Fruit fly (Drosophila melanogaster) whole organism, embryonic: ENCODE measurements around the gene CG32801.
A peak's percentile ranks its signal among the peaks of the same experiment; 100 is the strongest.

Experiments used
- Bdp1 ChIP-seq: fragments of 200-800 bp; sonication (Bioruptor generic); optimal IDR thresholded peaks from 3 replicates; lab custom pipeline; 2016; ENCODE audit warnings: missing biosample characterization, missing genetic modification characterization
- CG10274 ChIP-seq: fragments of 200-800 bp; sonication (Bioruptor generic); optimal IDR thresholded peaks from 3 replicates; lab custom pipeline; 2017; ENCODE audit warnings: missing biosample characterization, mild to moderate bottlenecking, missing genetic modification characterization
- CG10321 ChIP-seq: fragments of 200-800 bp; sonication (Bioruptor generic); IDR thresholded peaks from 2 replicates; pipeline ENCODE4 v1.3.6; 2022; ENCODE audit warnings: missing biosample characterization, missing genetic modification characterization
- CG11247 ChIP-seq: fragments of 200-800 bp; sonication (Bioruptor generic); IDR thresholded peaks from 2 replicates; pipeline ENCODE4 v1.3.6; 2022; ENCODE audit warnings: missing biosample characterization, missing genetic modification characterization
- CG12236 ChIP-seq: fragments of 200-800 bp; sonication (Bioruptor generic); optimal IDR thresholded peaks from 2 replicates; lab custom pipeline; 2016; ENCODE audit warnings: missing biosample characterization, missing genetic modification characterization
- CG12391 ChIP-seq: fragments of 200-800 bp; sonication (Bioruptor generic); optimal IDR thresholded peaks from 3 replicates; lab custom pipeline; 2018; ENCODE audit warnings: missing biosample characterization, mild to moderate bottlenecking, missing genetic modification characterization, moderate library complexity
- CG14014 ChIP-seq: fragments of 200-800 bp; sonication (Bioruptor generic); IDR thresholded peaks from 2 replicates; pipeline ENCODE4 v1.3.6; 2022; ENCODE audit warnings: missing biosample characterization, missing genetic modification characterization
- CG14710 ChIP-seq: fragments of 200-800 bp; sonication (Bioruptor generic); optimal IDR thresholded peaks from 3 replicates; lab custom pipeline; 2019; ENCODE audit warnings: missing biosample characterization, mild to moderate bottlenecking, missing genetic modification characterization, moderate library complexity
- CG15696 ChIP-seq: fragments of 200-800 bp; sonication (Bioruptor generic); optimal IDR thresholded peaks from 2 replicates; lab custom pipeline; 2019; ENCODE audit warnings: missing biosample characterization, mild to moderate bottlenecking, missing genetic modification characterization, moderate library complexity
- CG1647 ChIP-seq: fragments of 200-800 bp; sonication (Bioruptor generic); optimal IDR thresholded peaks from 3 replicates; lab custom pipeline; 2016; ENCODE audit warnings: missing biosample characterization, missing genetic modification characterization
- CG17361 ChIP-seq: fragments of 200-800 bp; sonication (Bioruptor generic); IDR thresholded peaks from 3 replicates; pipeline ENCODE4 v1.3.6; 2022; ENCODE audit warnings: missing biosample characterization, missing genetic modification characterization
- CG17912 ChIP-seq: fragments of 200-800 bp; sonication (Bioruptor generic); optimal IDR thresholded peaks from 2 replicates; lab custom pipeline; 2018; ENCODE audit warnings: missing biosample characterization, mild to moderate bottlenecking, missing genetic modification characterization
- CG18476 ChIP-seq: fragments of 200-800 bp; sonication (Bioruptor generic); optimal IDR thresholded peaks from 2 replicates; lab custom pipeline; 2016; ENCODE audit warnings: missing biosample characterization, mild to moderate bottlenecking, missing genetic modification characterization
- CG31441 ChIP-seq: fragments of 200-800 bp; sonication (Bioruptor generic); IDR thresholded peaks from 2 replicates; pipeline ENCODE4 v1.3.6; 2022; ENCODE audit warnings: missing biosample characterization, missing genetic modification characterization
- CG32772 ChIP-seq: fragments of 200-800 bp; sonication (Bioruptor generic); IDR thresholded peaks from 2 replicates; pipeline ENCODE4 v1.3.6; 2022; ENCODE audit warnings: missing biosample characterization, missing genetic modification characterization
- CG42726 ChIP-seq: fragments of 200-800 bp; sonication (Bioruptor generic); IDR thresholded peaks from 2 replicates; pipeline ENCODE4 v1.3.6; 2022; ENCODE audit warnings: missing biosample characterization, missing genetic modification characterization; ENCODE audit not compliant: partially characterized antibody
- CG4617 ChIP-seq: fragments of 200-800 bp; sonication (Bioruptor generic); optimal IDR thresholded peaks from 3 replicates; lab custom pipeline; 2016; ENCODE audit warnings: missing biosample characterization, missing genetic modification characterization, borderline replicate concordance
- CG4730 ChIP-seq: fragments of 200-800 bp; sonication (Bioruptor generic); IDR thresholded peaks from 2 replicates; pipeline ENCODE4 v1.3.6; 2022; ENCODE audit warnings: missing biosample characterization, missing genetic modification characterization
- CG6689 ChIP-seq: fragments of 200-800 bp; sonication (Bioruptor generic); IDR thresholded peaks from 2 replicates; pipeline ENCODE4 v1.3.6; 2022; ENCODE audit warnings: missing biosample characterization, missing genetic modification characterization
- CG7556 ChIP-seq: fragments of 200-800 bp; sonication (Bioruptor generic); optimal IDR thresholded peaks from 2 replicates; lab custom pipeline; 2017; ENCODE audit warnings: missing biosample characterization, mild to moderate bottlenecking, missing genetic modification characterization
- CG8388 ChIP-seq: fragments of 200-800 bp; sonication (Bioruptor generic); optimal IDR thresholded peaks from 2 replicates; lab custom pipeline; 2019; ENCODE audit warnings: missing biosample characterization, mild to moderate bottlenecking, missing genetic modification characterization, moderate library complexity
- CrebB ChIP-seq: fragments of 200-800 bp; sonication (Bioruptor generic); optimal IDR thresholded peaks from 3 replicates; lab custom pipeline; 2018; ENCODE audit warnings: missing biosample characterization, mild to moderate bottlenecking, missing genetic modification characterization
- Dll ChIP-seq: fragments of 200-800 bp; sonication (Bioruptor generic); IDR thresholded peaks from 4 replicates; pipeline ENCODE4 v1.3.6; 2022; ENCODE audit warnings: missing biosample characterization, missing genetic modification characterization; ENCODE audit not compliant: partially characterized antibody
- Fer1 ChIP-seq: fragments of 200-800 bp; sonication (Bioruptor generic); optimal IDR thresholded peaks from 2 replicates; lab custom pipeline; 2017; ENCODE audit warnings: missing biosample characterization, mild to moderate bottlenecking, missing genetic modification characterization
- Gsc ChIP-seq: fragments of 200-800 bp; sonication (Bioruptor generic); IDR thresholded peaks from 2 replicates; pipeline ENCODE4 v1.3.6; 2022; ENCODE audit warnings: missing biosample characterization, missing genetic modification characterization
- HLH4C ChIP-seq: fragments of 200-800 bp; sonication (Bioruptor generic); IDR thresholded peaks from 3 replicates; pipeline ENCODE4 v1.3.6; 2022; ENCODE audit warnings: missing biosample characterization, missing genetic modification characterization; ENCODE audit not compliant: partially characterized antibody
- Hey ChIP-seq: fragments of 200-800 bp; sonication (Bioruptor generic); optimal IDR thresholded peaks from 3 replicates; lab custom pipeline; 2018; ENCODE audit warnings: missing biosample characterization, mild to moderate bottlenecking, missing genetic modification characterization
- Hr3 ChIP-seq: fragments of 200-800 bp; sonication (Bioruptor generic); optimal IDR thresholded peaks from 3 replicates; lab custom pipeline; 2016; ENCODE audit warnings: missing biosample characterization, missing genetic modification characterization
- MBD-R2 ChIP-seq: fragments of 200-800 bp; sonication (Bioruptor generic); IDR thresholded peaks from 2 replicates; pipeline ENCODE4 v1.3.6; 2022; ENCODE audit warnings: missing biosample characterization, missing genetic modification characterization
- MESR4 ChIP-seq: fragments of 200-800 bp; sonication (Bioruptor generic); optimal IDR thresholded peaks from 2 replicates; lab custom pipeline; 2018; ENCODE audit warnings: missing biosample characterization, mild to moderate bottlenecking, missing genetic modification characterization, moderate library complexity
- Scr ChIP-seq: fragments of 200-800 bp; sonication (Bioruptor generic); IDR thresholded peaks from 2 replicates; pipeline ENCODE4 v1.3.6; 2022; ENCODE audit warnings: missing biosample characterization, missing genetic modification characterization; ENCODE audit not compliant: partially characterized antibody
- Usf ChIP-seq: fragments of 200-800 bp; sonication (Bioruptor generic); optimal IDR thresholded peaks from 2 replicates; lab custom pipeline; 2017; ENCODE audit warnings: missing genotype, missing biosample characterization, missing genetic modification characterization
- ash1 ChIP-seq: fragments of 200-800 bp; sonication (Bioruptor generic); optimal IDR thresholded peaks from 2 replicates; lab custom pipeline; 2018; ENCODE audit warnings: missing biosample characterization, mild to moderate bottlenecking, missing genetic modification characterization
- btn ChIP-seq: fragments of 200-800 bp; sonication (Bioruptor generic); optimal IDR thresholded peaks from 2 replicates; lab custom pipeline; 2016; ENCODE audit warnings: missing biosample characterization, missing genetic modification characterization
- danr ChIP-seq: fragments of 200-800 bp; sonication (Bioruptor generic); IDR thresholded peaks from 2 replicates; pipeline ENCODE4 v1.3.6; 2022; ENCODE audit warnings: missing biosample characterization, missing genetic modification characterization
- esg ChIP-seq: fragments of 200-800 bp; sonication (Bioruptor generic); conservative IDR thresholded peaks from 2 replicates; pipeline ENCODE4 v1.3.6; 2022; ENCODE audit warnings: missing biosample characterization, missing genetic modification characterization
- fd102C ChIP-seq: fragments of 200-800 bp; sonication (Bioruptor generic); optimal IDR thresholded peaks from 2 replicates; lab custom pipeline; 2018; ENCODE audit warnings: missing biosample characterization, mild to moderate bottlenecking, missing genetic modification characterization, moderate library complexity
- mam ChIP-seq: fragments of 200-800 bp; sonication (Bioruptor generic); optimal IDR thresholded peaks from 3 replicates; lab custom pipeline; 2016; ENCODE audit warnings: missing biosample characterization, missing genetic modification characterization
- pho ChIP-seq: fragments of 200-800 bp; sonication (Bioruptor generic); optimal IDR thresholded peaks from 2 replicates; lab custom pipeline; 2016; ENCODE audit warnings: missing biosample characterization, missing genetic modification characterization
- prd ChIP-seq, 3 experiments: fragments of >200 bp in 2 of 3; fragments of 200-800 bp in 1 of 3; sonication (Bioruptor generic) in 1 of 3; optimal IDR thresholded peaks in 2 of 3; IDR thresholded peaks in 1 of 3; 2 replicates in 2 of 3; 3 replicates in 1 of 3; pipeline versions ENCODE4 v1.3.6 to Lab custom; 2017 to 2022; ENCODE audit warnings: missing biosample characterization in 1 of 3, missing genetic modification characterization in 1 of 3
- psq ChIP-seq: fragments of 200-800 bp; sonication (Bioruptor generic); optimal IDR thresholded peaks from 2 replicates; lab custom pipeline; 2017; ENCODE audit warnings: missing biosample characterization, missing genetic modification characterization
- pzg ChIP-seq: fragments of 200-800 bp; sonication (Bioruptor generic); optimal IDR thresholded peaks from 3 replicates; lab custom pipeline; 2018; ENCODE audit warnings: missing biosample characterization, mild to moderate bottlenecking, missing genetic modification characterization, moderate library complexity
- row ChIP-seq: fragments of 200-800 bp; sonication (Bioruptor generic); IDR thresholded peaks from 3 replicates; pipeline ENCODE4 v1.3.6; 2022; ENCODE audit warnings: missing biosample characterization, missing genetic modification characterization
- slou ChIP-seq: fragments of 200-800 bp; sonication (Bioruptor generic); optimal IDR thresholded peaks from 3 replicates; lab custom pipeline; 2016; ENCODE audit warnings: missing biosample characterization, missing genetic modification characterization
- so ChIP-seq: fragments of 200-800 bp; sonication (Bioruptor generic); IDR thresholded peaks from 3 replicates; pipeline ENCODE4 v1.3.6; 2022; ENCODE audit warnings: missing biosample characterization, missing genetic modification characterization
- sob ChIP-seq: fragments of 200-800 bp; sonication (Bioruptor generic); IDR thresholded peaks from 2 replicates; pipeline ENCODE4 v1.3.6; 2022; ENCODE audit warnings: missing biosample characterization, missing genetic modification characterization
- sqz ChIP-seq: fragments of 200-800 bp; sonication (Bioruptor generic); optimal IDR thresholded peaks from 3 replicates; lab custom pipeline; 2018; ENCODE audit warnings: missing biosample characterization, mild to moderate bottlenecking, missing genetic modification characterization
- toy ChIP-seq: fragments of 200-800 bp; sonication (Bioruptor generic); IDR thresholded peaks from 2 replicates; pipeline ENCODE4 v1.3.6; 2022; ENCODE audit warnings: missing biosample characterization, missing genetic modification characterization
- ttk ChIP-seq: fragments of 200-800 bp; sonication (Bioruptor generic); IDR thresholded peaks from 2 replicates; pipeline ENCODE4 v2.1.2; 2022; ENCODE audit warnings: missing biosample characterization, missing genetic modification characterization
- wek ChIP-seq: fragments of 200-800 bp; sonication (Bioruptor generic); optimal IDR thresholded peaks from 3 replicates; lab custom pipeline; 2018; ENCODE audit warnings: missing biosample characterization, mild to moderate bottlenecking, missing genetic modification characterization, moderate library complexity

Gene CG32801

DNA sequence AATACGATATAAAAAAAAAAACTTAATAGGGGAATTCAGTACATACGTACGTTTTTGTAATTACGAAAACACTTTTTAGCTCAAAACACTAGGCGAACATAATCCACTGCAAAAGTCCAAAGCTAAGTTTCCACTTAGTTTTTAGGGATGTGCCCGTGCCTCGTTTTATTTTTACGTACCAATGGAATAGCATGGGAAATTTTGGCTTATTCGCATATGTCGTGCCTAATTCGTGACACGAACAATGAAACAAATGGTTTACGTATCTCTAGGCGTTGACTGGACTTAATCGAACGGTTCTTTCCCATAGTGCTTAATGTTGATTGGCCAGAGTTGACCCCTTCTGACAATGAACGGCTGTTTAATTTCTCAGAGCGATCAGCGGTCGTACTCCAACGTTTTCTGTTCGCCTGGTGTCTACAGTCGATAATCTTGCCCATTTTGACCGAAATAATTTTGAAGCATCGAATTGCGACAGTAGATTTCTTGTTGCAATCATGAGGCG, 23.3 kb downstream of the CG32801 start, which contains the start of gene CG14818 (continued):
- TF ChIP-seq so (GFP tag; lab: Robert Waterston, UW) (0 out of 3 replicates have a peak, but pooled peaks have one; percentile 39), Bdp1 (GFP tag; lab: Kevin White, UChicago) (peak; percentile 47), Usf (GFP tag; lab: Kevin White, UChicago) (peak; percentile 9), CG4730 (GFP tag; lab: Robert Waterston, UW) (peak; percentile 26; the same call in 1 of the 2 replicates), CG12391 (tag; lab: Kevin White, UChicago) (peak; percentile 61), CG42726 (GFP tag; lab: Robert Waterston, UW) (no peak; the same call in 1 of the 2 replicates), CG32772 (GFP tag; lab: Robert Waterston, UW) (peak; percentile 72), toy (GFP tag; lab: Robert Waterston, UW) (no peak), slou (GFP tag; lab: Kevin White, UChicago) (no peak), CG14014 (GFP tag; lab: Robert Waterston, UW) (no peak), CG4617 (GFP tag; lab: Kevin White, UChicago) (no peak), CG12236 (peak; percentile 39), CG11247 (no peak), prd (optimal IDR thresholded peaks at IDR 0.05; lab: Kevin White, UChicago) (no peak), prd (GFP tag; IDR thresholded peaks at IDR 0.05; lab: Robert Waterston, UW) (peak; percentile 73; the same call in 2 of the 3 replicates), CG17361 (peak; percentile 65), pho (GFP tag; lab: Kevin White, UChicago) (peak; percentile 41), Scr (peak; percentile 92), MESR4 (no peak), row (peak; percentile 93), danr (peak; percentile 38; the same call in 1 of the 2 replicates), CG8388 (peak; percentile 32), Hey (tag; lab: Kevin White, UChicago) (no peak), ash1 (GFP tag; lab: Kevin White, UChicago) (no peak), CG17912 (peak; percentile 13), sob (GFP tag; lab: Robert Waterston, UW) (peak; percentile 75), Fer1 (GFP tag; lab: Kevin White, UChicago) (peak; percentile 31), HLH4C (GFP tag; lab: Robert Waterston, UW) (peak; percentile 80), sqz (GFP tag; lab: Kevin White, UChicago) (peak; percentile 80), psq (no peak), CG10274 (GFP tag; lab: Kevin White, UChicago) (no peak), fd102C (GFP tag; lab: Kevin White, UChicago) (no peak), CG6689 (peak; percentile 56), CG10321 (GFP tag; lab: Robert Waterston, UW) (0 out of 2 replicates have a peak, but pooled peaks have one; percentile 15), CG7556 (GFP tag; lab: Kevin White, UChicago) (peak; percentile 15), ttk (GFP tag; lab: Robert Waterston, UW) (0 out of 2 replicates have a peak, but pooled peaks have one; percentile 19), wek (GFP tag; lab: Kevin White, UChicago) (peak; percentile 81), CG15696 (tag; lab: Kevin White, UChicago) (peak; percentile 61), CG18476 (GFP tag; lab: Kevin White, UChicago) (no peak), Gsc (GFP tag; lab: Robert Waterston, UW) (no peak), esg (GFP tag; lab: Robert Waterston, UW) (peak; percentile 31; the same call in 1 of the 2 replicates), Dll (GFP tag; lab: Robert Waterston, UW) (peak; percentile 95), mam (GFP tag; lab: Kevin White, UChicago) (peak; percentile 81), Hr3 (GFP tag; lab: Kevin White, UChicago) (peak; percentile 20), CG14710 (tag; lab: Kevin White, UChicago) (peak; percentile 43), pzg (peak; percentile 32), CrebB (tag; lab: Kevin White, UChicago) (no peak), MBD-R2 (GFP tag; lab: Robert Waterston, UW) (peak; percentile 55), CG31441 (no peak; the same call in 1 of the 2 replicates), CG1647 (GFP tag; lab: Kevin White, UChicago) (peak; percentile 52), btn (GFP tag; lab: Kevin White, UChicago) (no peak)
